Worm (Caenorhabditis elegans): Measurements from ENCODE around the gene epg-7.

The epg-7 gene

DNA sequence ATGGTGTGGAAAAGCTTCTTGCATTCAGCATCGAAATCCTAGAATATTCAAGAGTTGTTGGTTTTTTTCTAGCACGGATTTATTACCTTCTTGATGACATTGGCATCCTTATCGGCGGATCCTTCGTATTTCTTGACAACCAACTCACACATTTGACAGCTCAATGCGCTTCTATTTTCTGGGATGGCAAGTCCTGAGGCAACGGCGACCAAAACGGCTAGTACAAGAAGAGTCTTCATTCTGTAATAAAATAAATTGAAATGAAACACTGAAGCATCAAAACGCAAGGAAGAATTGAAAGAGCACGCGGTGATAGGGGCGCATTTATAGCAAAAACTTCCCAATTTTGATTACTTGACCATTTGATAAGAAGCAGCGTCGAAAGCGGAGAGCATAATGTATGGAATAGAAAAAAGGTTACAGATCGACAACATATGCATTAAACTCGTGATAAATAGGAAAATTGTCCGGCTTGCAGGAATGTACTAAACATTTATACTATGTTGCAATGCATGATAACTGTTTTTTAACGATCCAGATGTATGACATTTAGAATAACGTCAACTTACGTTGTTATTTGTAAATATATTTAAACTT, 14.3 kb upstream of the epg-7 start, which contains the start of gene spp-5:
TSS of gene spp-5 (minus strand) at position 240 of the 597 bp plus-strand sequence.
- no peak for TF ChIP-seq irx-1 (tag; optimal IDR thresholded peaks at IDR 0.05)
- no peak for TF ChIP-seq sox-4 (tag; optimal IDR thresholded peaks at IDR 0.05)
- TF ChIP-seq lin-35 (GFP tag; optimal IDR thresholded peaks at IDR 0.05) = peak in 1 of 2 experiments; percentile 56
- no peak for TF ChIP-seq hlh-4 (tag; optimal IDR thresholded peaks at IDR 0.05)
- peak; percentile 22 for TF ChIP-seq nhr-20 (tag; optimal IDR thresholded peaks at IDR 0.05)
- no peak for TF ChIP-seq isw-1 (GFP tag; IDR thresholded peaks at IDR 0.05)
- no peak for TF ChIP-seq nhr-71 (tag; optimal IDR thresholded peaks at IDR 0.05)
- no peak for TF ChIP-seq C16A3.4 (tag; optimal IDR thresholded peaks at IDR 0.05)
- TF ChIP-seq unc-86 (tag; optimal IDR thresholded peaks at IDR 0.05) = no peak
- no peak for TF ChIP-seq sup-37 (GFP tag; optimal IDR thresholded peaks at IDR 0.05)
- TF ChIP-seq F16B12.6 (tag; optimal IDR thresholded peaks at IDR 0.05) = no peak
- no peak for TF ChIP-seq swsn-7 (tag; optimal IDR thresholded peaks at IDR 0.05)
- TF ChIP-seq egl-27 (tag; optimal IDR thresholded peaks at IDR 0.05) = no peak
- peak; percentile 31 for TF ChIP-seq nhr-90 (tag; optimal IDR thresholded peaks at IDR 0.05; ENCODE audit: poor library complexity)
- TF ChIP-seq mdl-1 (tag; optimal IDR thresholded peaks at IDR 0.05) = peak in 1 of 2 experiments; percentile 6
- TF ChIP-seq ceh-8 (GFP tag; optimal IDR thresholded peaks at IDR 0.05) = no peak
- no peak for TF ChIP-seq dpl-1 (GFP tag; optimal IDR thresholded peaks at IDR 0.05)
- TF ChIP-seq xbp-1 (tag; optimal IDR thresholded peaks at IDR 0.05) = no peak
- TF ChIP-seq jun-1 (tag; optimal IDR thresholded peaks at IDR 0.05) = peak; percentile 37
- no peak for TF ChIP-seq nhr-76 (tag; optimal IDR thresholded peaks at IDR 0.05)
- no peak for TF ChIP-seq C04F5.9 (tag; optimal IDR thresholded peaks at IDR 0.05)
- TF ChIP-seq nhr-11 (tag; optimal IDR thresholded peaks at IDR 0.05) = no peak
- no peak for TF ChIP-seq rnt-1 (tag; optimal IDR thresholded peaks at IDR 0.05)
- peak; percentile 95 for TF ChIP-seq elt-2 (tag; optimal IDR thresholded peaks at IDR 0.05)
- no peak for TF ChIP-seq nhr-77 (tag; optimal IDR thresholded peaks at IDR 0.05)
- TF ChIP-seq vab-15 (tag; optimal IDR thresholded peaks at IDR 0.05) = no peak
- peak; percentile 4 for TF ChIP-seq lin-14 (GFP tag; optimal IDR thresholded peaks at IDR 0.05)

- TF ChIP-seq egl-13 (tag; optimal IDR thresholded peaks at IDR 0.05) (no peak), nhr-76 (tag; optimal IDR thresholded peaks at IDR 0.05) (no peak), ceh-82 (tag; optimal IDR thresholded peaks at IDR 0.05) (no peak), skn-1 (tag; optimal IDR thresholded peaks at IDR 0.05) (no peak), fkh-4 (tag; optimal IDR thresholded peaks at IDR 0.05; ENCODE audit: borderline replicate concordance) (no peak), lin-35 (GFP tag; optimal IDR thresholded peaks at IDR 0.05) (no peak), xbp-1 (tag; optimal IDR thresholded peaks at IDR 0.05) (no peak), mep-1 (tag; optimal IDR thresholded peaks at IDR 0.05) (no peak), pqm-1 (tag; optimal IDR thresholded peaks at IDR 0.05) (no peak), rnt-1 (tag; optimal IDR thresholded peaks at IDR 0.05) (no peak), lin-39 (tag; optimal IDR thresholded peaks at IDR 0.05) (no peak), ztf-11 (tag; optimal IDR thresholded peaks at IDR 0.05) (no peak)
Measured at ce11 chrX:7322323-7322722, 12.2 kb upstream of the epg-7 start, which contains the start of gene T08A9.13. TSS of gene T08A9.13 (minus strand) at chrX:7322423.

DNA sequence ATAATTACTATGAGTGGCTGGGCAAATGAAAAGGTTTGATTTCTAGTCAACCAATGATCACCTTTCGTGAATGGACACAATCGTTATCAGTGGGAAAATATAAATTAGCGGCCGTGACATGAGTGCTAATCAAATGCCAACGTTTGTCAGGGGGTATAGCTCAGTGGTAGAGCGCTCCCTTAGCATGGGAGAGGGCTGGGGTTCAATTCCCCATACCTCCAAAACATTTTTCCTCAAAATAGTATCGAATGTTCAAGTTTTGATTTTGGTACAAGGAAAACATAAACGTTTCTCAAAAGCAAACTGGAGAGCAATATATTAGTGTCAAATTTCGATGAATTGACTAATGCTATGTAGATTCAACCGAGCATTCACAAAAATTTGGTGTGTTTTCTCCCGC, 10.9 kb upstream of the epg-7 start:
- TF ChIP-seq unc-30 (tag; optimal IDR thresholded peaks at IDR 0.05) = no peak
- TF ChIP-seq egl-27 (tag; optimal IDR thresholded peaks at IDR 0.05) = no peak
- TF ChIP-seq lin-13 (GFP tag; optimal IDR thresholded peaks at IDR 0.05) = no peak
- TF ChIP-seq lin-35 (GFP tag; optimal IDR thresholded peaks at IDR 0.05) = peak in 1 of 2 experiments; percentile 44
- TF ChIP-seq nhr-237 (tag; optimal IDR thresholded peaks at IDR 0.05) = no peak
- TF ChIP-seq snu-23 (GFP tag; optimal IDR thresholded peaks at IDR 0.05) = peak; percentile 29
- peak; percentile 64 for TF ChIP-seq elt-2 (tag; optimal IDR thresholded peaks at IDR 0.05)
- TF ChIP-seq ceh-8 (GFP tag; optimal IDR thresholded peaks at IDR 0.05) = no peak
- TF ChIP-seq aha-1 (tag; optimal IDR thresholded peaks at IDR 0.05) = no peak
- peak; percentile 6 for TF ChIP-seq fkh-8 (tag; optimal IDR thresholded peaks at IDR 0.05)
- TF ChIP-seq unc-62 (GFP tag; optimal IDR thresholded peaks at IDR 0.05) = no peak
- TF ChIP-seq lin-39 (tag; optimal IDR thresholded peaks at IDR 0.05) = no peak
- TF ChIP-seq nhr-20 (tag; optimal IDR thresholded peaks at IDR 0.05) = peak; percentile 57
- no peak for TF ChIP-seq tbx-2 (tag; optimal IDR thresholded peaks at IDR 0.05)
- TF ChIP-seq irx-1 (tag; optimal IDR thresholded peaks at IDR 0.05) = no peak
- no peak for TF ChIP-seq pqm-1 (tag; optimal IDR thresholded peaks at IDR 0.05)
- TF ChIP-seq nhr-71 (tag; optimal IDR thresholded peaks at IDR 0.05) = peak; percentile 34
- peak; percentile 37 for TF ChIP-seq nhr-90 (tag; optimal IDR thresholded peaks at IDR 0.05; ENCODE audit: poor library complexity)
- TF ChIP-seq skn-1 (tag; optimal IDR thresholded peaks at IDR 0.05) = no peak
- TF ChIP-seq zip-4 (GFP tag; optimal IDR thresholded peaks at IDR 0.05) = no peak
- TF ChIP-seq unc-98 (GFP tag; IDR thresholded peaks at IDR 0.05) = no peak
- peak in 1 of 6 experiments; percentile 21 for TF ChIP-seq elt-3 (tag; optimal IDR thresholded peaks at IDR 0.05)
- no peak for TF ChIP-seq lir-3 (tag; optimal IDR thresholded peaks at IDR 0.05; ENCODE audit: poor library complexity)
- peak; percentile 13 for TF ChIP-seq xbp-1 (tag; optimal IDR thresholded peaks at IDR 0.05)
